Worm (Caenorhabditis elegans) whole organism, L3 larva: Measurements from ENCODE around the gene paic-1.
A peak's percentile ranks its signal among the peaks of the same experiment; 100 is the strongest.

ENCODE experiments used
- ZK546.5 ChIP-seq: sonication (generic microtip); optimal IDR thresholded peaks from 2 replicates; lab custom pipeline; 2017; ENCODE audit warnings: missing biosample characterization, missing genetic modification characterization
- aly-2 ChIP-seq: fragments of 150-350 bp; optimal IDR thresholded peaks from 2 replicates; lab custom pipeline; 2014; ENCODE audit warnings: missing biosample characterization, missing genetic modification characterization
- ceh-16 ChIP-seq: sonication (generic microtip); optimal IDR thresholded peaks from 2 replicates; lab custom pipeline; 2017; ENCODE audit warnings: missing biosample characterization, missing genetic modification characterization
- ceh-28 ChIP-seq: fragments of 150-350 bp; optimal IDR thresholded peaks from 2 replicates; lab custom pipeline; 2014; ENCODE audit warnings: missing biosample characterization, missing genetic modification reagents, missing genetic modification characterization
- ceh-9 ChIP-seq: sonication (generic microtip); optimal IDR thresholded peaks from 2 replicates; lab custom pipeline; 2018; ENCODE audit warnings: missing biosample characterization, missing genetic modification characterization
- daf-12 ChIP-seq: fragments of 150-350 bp; optimal IDR thresholded peaks from 2 replicates; lab custom pipeline; 2014; ENCODE audit warnings: missing biosample characterization, missing genetic modification reagents, missing genetic modification characterization
- egl-27 ChIP-seq: sonication (generic microtip); optimal IDR thresholded peaks from 4 replicates; lab custom pipeline; 2017; ENCODE audit warnings: missing biosample characterization, missing genetic modification reagents, missing genetic modification characterization
- egl-5 ChIP-seq: fragments of 150-350 bp; optimal IDR thresholded peaks from 2 replicates; lab custom pipeline; 2017; ENCODE audit warnings: missing biosample characterization, missing genetic modification reagents, missing genetic modification characterization, inconsistent platforms
- elt-1 ChIP-seq: fragments of 150-350 bp; optimal IDR thresholded peaks from 2 replicates; lab custom pipeline; 2014; ENCODE audit warnings: missing biosample characterization, missing genetic modification characterization
- elt-2 ChIP-seq: sonication (generic microtip); optimal IDR thresholded peaks from 2 replicates; lab custom pipeline; 2016; ENCODE audit warnings: missing genetic modification reagents, mild to moderate bottlenecking, missing genetic modification characterization, missing compliant biosample characterization
- elt-3 ChIP-seq, 3 experiments: fragments of 150-350 bp in 1 of 3; sonication (generic microtip) in 2 of 3; optimal IDR thresholded peaks; 2 replicates in 2 of 3; 4 replicates in 1 of 3; lab custom pipeline; 2014 to 2017; ENCODE audit warnings: missing biosample characterization in 3 of 3, missing genetic modification characterization in 3 of 3
- eor-1 ChIP-seq, 2 experiments: fragments of 150-350 bp; optimal IDR thresholded peaks; 2 replicates each; lab custom pipeline; 2014 to 2018; ENCODE audit warnings: missing biosample characterization in 2 of 2, missing genetic modification characterization in 2 of 2
- fkh-10 ChIP-seq: sonication (generic microtip); optimal IDR thresholded peaks from 2 replicates; lab custom pipeline; 2017; ENCODE audit warnings: missing biosample characterization, missing genetic modification reagents, missing genetic modification characterization
- fkh-2 ChIP-seq: fragments of 150-350 bp; optimal IDR thresholded peaks from 2 replicates; lab custom pipeline; 2014; ENCODE audit warnings: missing biosample characterization, missing genetic modification reagents, missing genetic modification characterization
- fos-1 ChIP-seq: fragments of 150-350 bp; optimal IDR thresholded peaks from 2 replicates; lab custom pipeline; 2014; ENCODE audit warnings: missing biosample characterization, missing genetic modification characterization
- hmg-11 ChIP-seq: sonication (generic microtip); optimal IDR thresholded peaks from 2 replicates; lab custom pipeline; 2016; ENCODE audit warnings: missing genetic modification characterization, missing compliant biosample characterization
- lin-15B ChIP-seq: fragments of 150-350 bp; optimal IDR thresholded peaks from 2 replicates; lab custom pipeline; 2014; ENCODE audit warnings: missing biosample characterization, missing genetic modification characterization
- lin-39 ChIP-seq: fragments of 150-350 bp; optimal IDR thresholded peaks from 2 replicates; lab custom pipeline; 2018; ENCODE audit warnings: missing biosample characterization, missing genetic modification reagents, missing genetic modification characterization
- lsy-12 ChIP-seq: sonication (generic microtip); optimal IDR thresholded peaks from 2 replicates; lab custom pipeline; 2016; ENCODE audit warnings: mild to moderate bottlenecking, missing genetic modification characterization, missing compliant biosample characterization
- mdl-1 ChIP-seq: fragments of 150-350 bp; optimal IDR thresholded peaks from 2 replicates; lab custom pipeline; 2014; ENCODE audit warnings: missing biosample characterization, missing genetic modification characterization
- mml-1 ChIP-seq: fragments of 150-350 bp; sonication (generic microtip); optimal IDR thresholded peaks from 3 replicates; lab custom pipeline; 2014; ENCODE audit warnings: missing biosample characterization, missing genetic modification characterization
- nfya-1 ChIP-seq: sonication (generic microtip); optimal IDR thresholded peaks from 2 replicates; lab custom pipeline; 2017; ENCODE audit warnings: missing genetic modification characterization, mild to moderate bottlenecking, missing compliant biosample characterization, antibody characterized with exemption, moderate library complexity; ENCODE audit not compliant: insufficient read depth
- nhr-11 ChIP-seq: fragments of 150-350 bp; optimal IDR thresholded peaks from 2 replicates; lab custom pipeline; 2014; ENCODE audit warnings: missing biosample characterization, missing genetic modification characterization
- nhr-12 ChIP-seq: fragments of 150-350 bp; optimal IDR thresholded peaks from 2 replicates; lab custom pipeline; 2014; ENCODE audit warnings: missing biosample characterization, missing genetic modification characterization
- nhr-23 ChIP-seq: fragments of 150-350 bp; optimal IDR thresholded peaks from 2 replicates; lab custom pipeline; 2014; ENCODE audit warnings: missing biosample characterization, missing genetic modification reagents, missing genetic modification characterization
- nhr-237 ChIP-seq: fragments of 150-350 bp; optimal IDR thresholded peaks from 2 replicates; lab custom pipeline; 2014; ENCODE audit warnings: missing biosample characterization, missing genetic modification characterization
- nhr-25 ChIP-seq: sonication (generic microtip); optimal IDR thresholded peaks from 2 replicates; lab custom pipeline; 2017; ENCODE audit warnings: missing biosample characterization, missing genetic modification characterization
- nhr-28 ChIP-seq: fragments of 150-350 bp; optimal IDR thresholded peaks from 2 replicates; lab custom pipeline; 2014; ENCODE audit warnings: missing biosample characterization, missing genetic modification characterization
- nhr-43 ChIP-seq: sonication (generic microtip); optimal IDR thresholded peaks from 2 replicates; lab custom pipeline; 2016; ENCODE audit warnings: mild to moderate bottlenecking, missing genetic modification characterization, missing compliant biosample characterization; ENCODE audit not compliant: poor library complexity, severe bottlenecking
- nhr-67 ChIP-seq: fragments of 150-350 bp; optimal IDR thresholded peaks from 2 replicates; lab custom pipeline; 2014; ENCODE audit warnings: missing biosample characterization, missing genetic modification characterization
- nhr-76 ChIP-seq: fragments of 150-350 bp; sonication (generic microtip); optimal IDR thresholded peaks from 5 replicates; lab custom pipeline; 2014; ENCODE audit warnings: missing biosample characterization, missing genetic modification characterization
- nhr-77 ChIP-seq: fragments of 150-350 bp; optimal IDR thresholded peaks from 2 replicates; lab custom pipeline; 2014; ENCODE audit warnings: missing biosample characterization, missing genetic modification characterization
- pha-4 ChIP-seq: fragments of 150-350 bp; optimal IDR thresholded peaks from 2 replicates; lab custom pipeline; 2014; ENCODE audit warnings: missing biosample characterization, missing genetic modification reagents, missing genetic modification characterization
- sea-2 ChIP-seq: fragments of 150-350 bp; sonication (generic microtip); optimal IDR thresholded peaks from 4 replicates; lab custom pipeline; 2014; ENCODE audit warnings: missing biosample characterization, missing genetic modification reagents, missing genetic modification characterization
- skn-1 ChIP-seq: fragments of 150-350 bp; optimal IDR thresholded peaks from 2 replicates; lab custom pipeline; 2014; ENCODE audit warnings: missing biosample characterization, missing genetic modification characterization
- snpc-4 ChIP-seq: fragments of 150-350 bp; optimal IDR thresholded peaks from 2 replicates; lab custom pipeline; 2014; ENCODE audit warnings: missing biosample characterization, missing genetic modification characterization
- tbx-2 ChIP-seq: sonication (generic microtip); optimal IDR thresholded peaks from 2 replicates; lab custom pipeline; 2016; ENCODE audit warnings: mild to moderate bottlenecking, missing genetic modification characterization, missing compliant biosample characterization
- unc-39 ChIP-seq: sonication (generic microtip); optimal IDR thresholded peaks from 4 replicates; lab custom pipeline; 2017; ENCODE audit warnings: missing biosample characterization, missing genetic modification characterization
- unc-62 ChIP-seq: fragments of 150-350 bp; sonication (generic microtip); optimal IDR thresholded peaks from 4 replicates; lab custom pipeline; 2014; ENCODE audit warnings: missing biosample characterization, missing genetic modification reagents, missing genetic modification characterization
- zag-1 ChIP-seq: fragments of 150-350 bp; optimal IDR thresholded peaks from 2 replicates; lab custom pipeline; 2014; ENCODE audit warnings: missing biosample characterization, missing genetic modification characterization
- ztf-11 ChIP-seq: fragments of 150-350 bp; optimal IDR thresholded peaks from 2 replicates; lab custom pipeline; 2014; ENCODE audit warnings: missing biosample characterization, missing genetic modification characterization
- ztf-4 ChIP-seq: fragments of 150-350 bp; optimal IDR thresholded peaks from 2 replicates; lab custom pipeline; 2014; ENCODE audit warnings: missing biosample characterization, missing genetic modification characterization

The paic-1 gene

ce11 chrII:4391072-4391471, 18.7 kb upstream of the paic-1 start:
- no peak for TF ChIP-seq fkh-2 (tag; lab: Kevin White, UChicago)
- no peak for TF ChIP-seq nhr-23 (tag; lab: Kevin White, UChicago)
- TF ChIP-seq nhr-25 (tag; lab: Kevin White, UChicago), result no peak
- TF ChIP-seq nfya-1 (tag; lab: Kevin White, UChicago), result no peak
- TF ChIP-seq fos-1 (tag; lab: Kevin White, UChicago), result no peak
- no peak for TF ChIP-seq lin-15B
- TF ChIP-seq unc-62 (GFP tag; lab: Kevin White, UChicago), result no peak
- TF ChIP-seq ztf-4 (tag; lab: Kevin White, UChicago), result no peak
- no peak for TF ChIP-seq nhr-43 (tag; lab: Kevin White, UChicago)
- no peak for TF ChIP-seq fkh-10
- no peak for TF ChIP-seq eor-1 (tag; optimal IDR thresholded peaks at IDR 0.05; lab: Kevin White, UChicago)
- no peak for TF ChIP-seq nhr-67 (tag; lab: Kevin White, UChicago)
- no peak for TF ChIP-seq lsy-12 (tag; lab: Kevin White, UChicago)
- no peak for TF ChIP-seq ztf-11 (tag; lab: Kevin White, UChicago)
- TF ChIP-seq lin-39 (tag; lab: Kevin White, UChicago), result no peak
- no peak for TF ChIP-seq ceh-16 (tag; lab: Kevin White, UChicago)
- no peak for TF ChIP-seq skn-1 (tag; lab: Kevin White, UChicago)

- TF ChIP-seq ZK546.5 (tag; lab: Kevin White, UChicago), result no peak
- TF ChIP-seq daf-12 (tag; lab: Kevin White, UChicago), result no peak
Observed at ce11 chrII:4383306-4383705, 11.0 kb upstream of the paic-1 start, which contains the start of gene fkh-6. TSS of gene fkh-6 (minus strand) at chrII:4383406.

- TF ChIP-seq zag-1 (tag; lab: Kevin White, UChicago), result no peak
- no peak for TF ChIP-seq eor-1 (tag; optimal IDR thresholded peaks at IDR 0.05; lab: Kevin White, UChicago)
- no peak for TF ChIP-seq fkh-10
- no peak for TF ChIP-seq egl-27 (tag; lab: Kevin White, UChicago)
- no peak for TF ChIP-seq ztf-4 (tag; lab: Kevin White, UChicago)
- TF ChIP-seq nhr-67 (tag; lab: Kevin White, UChicago), result no peak
- no peak for TF ChIP-seq hmg-11
- no peak for TF ChIP-seq pha-4
- TF ChIP-seq unc-62 (GFP tag; lab: Kevin White, UChicago), result no peak
- TF ChIP-seq ceh-9 (tag; lab: Kevin White, UChicago), result no peak
- no peak for TF ChIP-seq fos-1 (tag; lab: Kevin White, UChicago)
- no peak for TF ChIP-seq ceh-16 (tag; lab: Kevin White, UChicago)
- no peak for TF ChIP-seq nhr-77 (tag; lab: Kevin White, UChicago)
- TF ChIP-seq nhr-25 (tag; lab: Kevin White, UChicago), result no peak
- TF ChIP-seq mdl-1, result no peak
Observed at ce11 chrII:4378195-4378594, 5.9 kb upstream of the paic-1 start, which contains the start of gene B0286.1. TSS of gene B0286.1 (plus strand) at chrII:4378495.

ce11 chrII:4376295-4377172, 4.2 kb upstream of the paic-1 start, which contains the start of gene ntl-2:
TSS of gene ntl-2 (minus strand) at chrII:4376465.
- no peak for TF ChIP-seq unc-39 (tag; lab: Kevin White, UChicago)
- TF ChIP-seq ceh-28 (tag; lab: Kevin White, UChicago), result peak; percentile 94
- TF ChIP-seq nhr-28 (tag; lab: Kevin White, UChicago), result no peak
- peak; percentile 67 for TF ChIP-seq fkh-10
- no peak for TF ChIP-seq mml-1 (tag; lab: Kevin White, UChicago)
- TF ChIP-seq fos-1 (tag; lab: Kevin White, UChicago), result peak; percentile 64
- TF ChIP-seq daf-12 (tag; lab: Kevin White, UChicago), result peak; percentile 29
- TF ChIP-seq nhr-76 (tag; lab: Kevin White, UChicago), result peak; percentile 44
- no peak for TF ChIP-seq aly-2 (tag; lab: Kevin White, UChicago)
- TF ChIP-seq lin-39 (tag; lab: Kevin White, UChicago), result peak; percentile 79
- peak; percentile 79 for TF ChIP-seq egl-5 (tag; lab: Kevin White, UChicago)
- peak in 1 of 3 experiments; percentile 23 for TF ChIP-seq elt-3 (tag; optimal IDR thresholded peaks at IDR 0.05; lab: Kevin White, UChicago)
- peak; percentile 61 for TF ChIP-seq nhr-11 (tag; lab: Kevin White, UChicago)
- peak; percentile 58 for TF ChIP-seq ztf-4 (tag; lab: Kevin White, UChicago)
- peak; percentile 98 for TF ChIP-seq elt-2 (tag; lab: Kevin White, UChicago)
- peak; percentile 97 for TF ChIP-seq nhr-25 (tag; lab: Kevin White, UChicago)
- peak; percentile 88 for TF ChIP-seq snpc-4 (tag; lab: Kevin White, UChicago)
- TF ChIP-seq eor-1 (tag; optimal IDR thresholded peaks at IDR 0.05; lab: Kevin White, UChicago), result no peak
- peak; percentile 78 for TF ChIP-seq tbx-2 (tag; lab: Kevin White, UChicago)
- TF ChIP-seq pha-4, result peak; percentile 97
- peak; percentile 99 for TF ChIP-seq nfya-1 (tag; lab: Kevin White, UChicago)
- no peak for TF ChIP-seq ceh-9 (tag; lab: Kevin White, UChicago)
- peak; percentile 66 for TF ChIP-seq unc-62 (GFP tag; lab: Kevin White, UChicago)
- TF ChIP-seq nhr-77 (tag; lab: Kevin White, UChicago), result peak; percentile 58
- no peak for TF ChIP-seq nhr-12 (tag; lab: Kevin White, UChicago)
- TF ChIP-seq sea-2 (GFP tag; lab: Kevin White, UChicago), result no peak
- peak; percentile 69 for TF ChIP-seq elt-1 (tag; lab: Kevin White, UChicago)
- no peak for TF ChIP-seq ztf-11 (tag; lab: Kevin White, UChicago)
- peak; percentile 60 for TF ChIP-seq skn-1 (tag; lab: Kevin White, UChicago)
- TF ChIP-seq nhr-237, result no peak
- peak; percentile 95 for TF ChIP-seq hmg-11
